Fruit fly (Drosophila melanogaster) whole organism, embryonic: ENCODE data around the gene CG42827.

Experiments used
- ATbp ChIP-seq: fragments of 200-800 bp; sonication (Bioruptor generic); optimal IDR thresholded peaks from 2 replicates; lab custom pipeline; 2017; ENCODE audit warnings: missing biosample characterization, mild to moderate bottlenecking, missing genetic modification characterization, missing genetic modification reagents
- Ada2b ChIP-seq: fragments of 200-800 bp; sonication (Bioruptor generic); IDR thresholded peaks from 2 replicates; pipeline ENCODE4 v1.3.6; 2022; ENCODE audit warnings: missing biosample characterization, missing genetic modification characterization
- Aef1 ChIP-seq: fragments of 200-800 bp; sonication (Bioruptor generic); IDR thresholded peaks from 3 replicates; pipeline ENCODE4 v1.3.6; 2022; ENCODE audit warnings: missing biosample characterization, missing genetic modification characterization
- BtbVII ChIP-seq: fragments of 200-800 bp; sonication (Bioruptor generic); optimal IDR thresholded peaks from 3 replicates; lab custom pipeline; 2017; ENCODE audit warnings: missing biosample characterization, mild to moderate bottlenecking, missing genetic modification characterization
- CG10462 ChIP-seq: fragments of 200-800 bp; sonication (Bioruptor generic); optimal IDR thresholded peaks from 2 replicates; lab custom pipeline; 2016; ENCODE audit warnings: missing biosample characterization, missing genetic modification characterization
- CG10565 ChIP-seq: fragments of 200-800 bp; sonication (Bioruptor generic); optimal IDR thresholded peaks from 3 replicates; lab custom pipeline; 2016; ENCODE audit warnings: missing biosample characterization, mild to moderate bottlenecking, missing genetic modification characterization
- CG11695 ChIP-seq: fragments of 200-800 bp; sonication (Bioruptor generic); IDR thresholded peaks from 3 replicates; pipeline ENCODE4 v1.3.6; 2022; ENCODE audit warnings: missing biosample characterization, missing genetic modification characterization
- CG11723 ChIP-seq: fragments of 200-800 bp; sonication (Bioruptor generic); optimal IDR thresholded peaks from 2 replicates; lab custom pipeline; 2017; ENCODE audit warnings: missing biosample characterization, mild to moderate bottlenecking, missing genetic modification characterization
- CG12391 ChIP-seq: fragments of 200-800 bp; sonication (Bioruptor generic); optimal IDR thresholded peaks from 3 replicates; lab custom pipeline; 2018; ENCODE audit warnings: missing biosample characterization, mild to moderate bottlenecking, missing genetic modification characterization, moderate library complexity
- CG12769 ChIP-seq: fragments of 200-800 bp; sonication (Bioruptor generic); optimal IDR thresholded peaks from 2 replicates; lab custom pipeline; 2019; ENCODE audit warnings: missing biosample characterization, mild to moderate bottlenecking, missing genetic modification characterization, moderate library complexity
- CG13775 ChIP-seq: fragments of 200-800 bp; sonication (Bioruptor generic); optimal IDR thresholded peaks from 3 replicates; lab custom pipeline; 2017; ENCODE audit warnings: missing biosample characterization, mild to moderate bottlenecking, missing genetic modification characterization
- CG14860 ChIP-seq: fragments of 200-800 bp; sonication (Bioruptor generic); IDR thresholded peaks from 3 replicates; pipeline ENCODE4 v1.3.6; 2022; ENCODE audit warnings: missing biosample characterization, missing genetic modification characterization; ENCODE audit not compliant: partially characterized antibody
- CG15479 ChIP-seq: fragments of 200-800 bp; sonication (Bioruptor generic); optimal IDR thresholded peaks from 3 replicates; lab custom pipeline; 2019; ENCODE audit warnings: missing biosample characterization, mild to moderate bottlenecking, missing genetic modification characterization, moderate library complexity
- CG17361 ChIP-seq: fragments of 200-800 bp; sonication (Bioruptor generic); IDR thresholded peaks from 3 replicates; pipeline ENCODE4 v1.3.6; 2022; ENCODE audit warnings: missing biosample characterization, missing genetic modification characterization
- CG17385 ChIP-seq: fragments of 200-800 bp; sonication (Bioruptor generic); optimal IDR thresholded peaks from 3 replicates; lab custom pipeline; 2018; ENCODE audit warnings: missing biosample characterization, mild to moderate bottlenecking, missing genetic modification characterization
- CG1792 ChIP-seq: fragments of 200-800 bp; sonication (Bioruptor generic); optimal IDR thresholded peaks from 2 replicates; lab custom pipeline; 2016; ENCODE audit warnings: missing biosample characterization, missing genetic modification characterization
- CG2129 ChIP-seq: fragments of 200-800 bp; sonication (Bioruptor generic); IDR thresholded peaks from 2 replicates; pipeline ENCODE4 v1.3.6; 2022; ENCODE audit warnings: missing biosample characterization, missing genetic modification characterization; ENCODE audit not compliant: partially characterized antibody
- CG32532 ChIP-seq: fragments of 200-800 bp; sonication (Bioruptor generic); IDR thresholded peaks from 2 replicates; pipeline ENCODE4 v1.3.6; 2022; ENCODE audit warnings: missing biosample characterization, missing genetic modification characterization
- CG33557 ChIP-seq: fragments of 200-800 bp; sonication (Bioruptor generic); optimal IDR thresholded peaks from 2 replicates; lab custom pipeline; 2019; ENCODE audit warnings: missing biosample characterization, mild to moderate bottlenecking, missing genetic modification characterization, moderate library complexity
- CG34224 ChIP-seq: fragments of 200-800 bp; sonication (Bioruptor generic); IDR thresholded peaks from 3 replicates; pipeline ENCODE4 v1.3.6; 2022; ENCODE audit warnings: missing biosample characterization, missing genetic modification characterization; ENCODE audit not compliant: partially characterized antibody
- CG8388 ChIP-seq: fragments of 200-800 bp; sonication (Bioruptor generic); optimal IDR thresholded peaks from 2 replicates; lab custom pipeline; 2019; ENCODE audit warnings: missing biosample characterization, mild to moderate bottlenecking, missing genetic modification characterization, moderate library complexity
- CG8478 ChIP-seq: fragments of >200 bp; optimal IDR thresholded peaks from 2 replicates; lab custom pipeline; 2018
- CG9932 ChIP-seq: fragments of 200-800 bp; sonication (Bioruptor generic); IDR thresholded peaks from 2 replicates; pipeline ENCODE4 v1.3.6; 2022; ENCODE audit warnings: missing biosample characterization, missing genetic modification characterization
- Fer1 ChIP-seq: fragments of 200-800 bp; sonication (Bioruptor generic); optimal IDR thresholded peaks from 2 replicates; lab custom pipeline; 2017; ENCODE audit warnings: missing biosample characterization, mild to moderate bottlenecking, missing genetic modification characterization
- HHEX ChIP-seq: fragments of 200-800 bp; sonication (Bioruptor generic); optimal IDR thresholded peaks from 3 replicates; lab custom pipeline; 2017; ENCODE audit warnings: missing biosample characterization, mild to moderate bottlenecking, missing genetic modification characterization, missing genetic modification reagents
- MBD-R2 ChIP-seq: fragments of 200-800 bp; sonication (Bioruptor generic); IDR thresholded peaks from 2 replicates; pipeline ENCODE4 v1.3.6; 2022; ENCODE audit warnings: missing biosample characterization, missing genetic modification characterization
- PHDP ChIP-seq: fragments of 200-800 bp; sonication (Bioruptor generic); optimal IDR thresholded peaks from 3 replicates; lab custom pipeline; 2018; ENCODE audit warnings: missing biosample characterization, mild to moderate bottlenecking, missing genetic modification characterization, moderate library complexity
- Sin3A ChIP-seq: fragments of >200 bp; optimal IDR thresholded peaks from 2 replicates; lab custom pipeline; 2018
- Sox100B ChIP-seq: fragments of 200-800 bp; sonication (Bioruptor generic); optimal IDR thresholded peaks from 3 replicates; lab custom pipeline; 2018; ENCODE audit warnings: missing biosample characterization, mild to moderate bottlenecking, missing genetic modification characterization
- Tbp ChIP-seq: fragments of >200 bp; optimal IDR thresholded peaks from 2 replicates; lab custom pipeline; 2018; ENCODE audit warnings: missing biosample characterization, missing genetic modification characterization
- ac ChIP-seq: fragments of 200-800 bp; sonication (Bioruptor generic); optimal IDR thresholded peaks from 3 replicates; lab custom pipeline; 2017; ENCODE audit warnings: missing biosample characterization, mild to moderate bottlenecking, missing genetic modification characterization
- amos ChIP-seq: fragments of 200-800 bp; sonication (Bioruptor generic); IDR thresholded peaks from 2 replicates; pipeline ENCODE4 v1.3.6; 2022; ENCODE audit warnings: missing biosample characterization, missing genetic modification characterization; ENCODE audit not compliant: partially characterized antibody
- ash1 ChIP-seq: fragments of 200-800 bp; sonication (Bioruptor generic); optimal IDR thresholded peaks from 2 replicates; lab custom pipeline; 2018; ENCODE audit warnings: missing biosample characterization, mild to moderate bottlenecking, missing genetic modification characterization
- dm ChIP-seq: fragments of 200-800 bp; sonication (Bioruptor generic); optimal IDR thresholded peaks from 3 replicates; lab custom pipeline; 2016; ENCODE audit warnings: missing biosample characterization, missing genetic modification characterization
- esg ChIP-seq: fragments of 200-800 bp; sonication (Bioruptor generic); conservative IDR thresholded peaks from 2 replicates; pipeline ENCODE4 v1.3.6; 2022; ENCODE audit warnings: missing biosample characterization, missing genetic modification characterization
- grn ChIP-seq: fragments of 200-800 bp; sonication (Bioruptor generic); optimal IDR thresholded peaks from 3 replicates; lab custom pipeline; 2017; ENCODE audit warnings: missing biosample characterization, missing genetic modification characterization
- gro ChIP-seq: fragments of 200-800 bp; sonication (Bioruptor generic); optimal IDR thresholded peaks from 2 replicates; lab custom pipeline; 2016; ENCODE audit warnings: missing biosample characterization, missing genetic modification characterization
- ham ChIP-seq: fragments of 200-800 bp; sonication (Bioruptor generic); IDR thresholded peaks from 2 replicates; pipeline ENCODE4 v1.3.6; 2022; ENCODE audit warnings: missing biosample characterization, missing genetic modification characterization
- jing ChIP-seq: fragments of 200-800 bp; sonication (Bioruptor generic); optimal IDR thresholded peaks from 2 replicates; lab custom pipeline; 2018; ENCODE audit warnings: missing biosample characterization, mild to moderate bottlenecking, missing genetic modification characterization
- lbe ChIP-seq: fragments of 200-800 bp; sonication (Bioruptor generic); optimal IDR thresholded peaks from 2 replicates; lab custom pipeline; 2016; ENCODE audit warnings: missing biosample characterization, mild to moderate bottlenecking, missing genetic modification characterization
- mirr ChIP-seq: fragments of 200-800 bp; sonication (Bioruptor generic); optimal IDR thresholded peaks from 3 replicates; lab custom pipeline; 2018; ENCODE audit warnings: missing biosample characterization, mild to moderate bottlenecking, missing genetic modification characterization
- nom ChIP-seq: fragments of 200-800 bp; sonication (Bioruptor generic); optimal IDR thresholded peaks from 2 replicates; lab custom pipeline; 2017; ENCODE audit warnings: missing biosample characterization, missing genetic modification characterization, mild to moderate bottlenecking, moderate library complexity, missing genetic modification reagents
- phol ChIP-seq: fragments of 200-800 bp; sonication (Bioruptor generic); optimal IDR thresholded peaks from 3 replicates; lab custom pipeline; 2018; ENCODE audit warnings: missing biosample characterization, mild to moderate bottlenecking, missing genetic modification characterization, moderate library complexity
- prd ChIP-seq, 3 experiments: fragments of >200 bp in 2 of 3; fragments of 200-800 bp in 1 of 3; sonication (Bioruptor generic) in 1 of 3; optimal IDR thresholded peaks in 2 of 3; IDR thresholded peaks in 1 of 3; 2 replicates in 2 of 3; 3 replicates in 1 of 3; pipeline versions ENCODE4 v1.3.6 to Lab custom; 2017 to 2022; ENCODE audit warnings: missing biosample characterization in 1 of 3, missing genetic modification characterization in 1 of 3
- ro ChIP-seq: fragments of 200-800 bp; sonication (Bioruptor generic); IDR thresholded peaks from 2 replicates; pipeline ENCODE4 v1.3.6; 2022; ENCODE audit warnings: missing biosample characterization, missing genetic modification characterization
- run ChIP-seq: fragments of 200-800 bp; sonication (Bioruptor generic); optimal IDR thresholded peaks from 3 replicates; lab custom pipeline; 2018; ENCODE audit warnings: missing biosample characterization, mild to moderate bottlenecking, missing genetic modification characterization
- tap ChIP-seq: fragments of 200-800 bp; optimal IDR thresholded peaks from 3 replicates; lab custom pipeline; 2019; ENCODE audit warnings: missing biosample characterization, mild to moderate bottlenecking, missing genetic modification characterization, moderate library complexity
- tx ChIP-seq: fragments of 200-800 bp; sonication (Bioruptor generic); optimal IDR thresholded peaks from 2 replicates; lab custom pipeline; 2016; ENCODE audit warnings: missing biosample characterization, missing genetic modification characterization
- vnd ChIP-seq: fragments of 200-800 bp; sonication (Bioruptor generic); IDR thresholded peaks from 3 replicates; pipeline ENCODE4 v1.3.6; 2022; ENCODE audit warnings: missing biosample characterization, missing genetic modification characterization; ENCODE audit not compliant: partially characterized antibody
- vvl ChIP-seq: fragments of 200-800 bp; sonication (Bioruptor generic); IDR thresholded peaks from 2 replicates; pipeline ENCODE4 v1.3.6; 2022; ENCODE audit warnings: missing biosample characterization, missing genetic modification characterization

CG42827 gene

dm6 chr3R:23356920-23357386, 15.8 kb upstream of the CG42827 start (continued):
- TF ChIP-seq CG12769 (tag; lab: Kevin White, UChicago) (no peak), CG10565 (GFP tag; lab: Kevin White, UChicago) (no peak), Tbp (GFP tag; lab: Kevin White, UChicago) (no peak), CG8388 (GFP tag; lab: Kevin White, UChicago) (peak; percentile 83), ham (no peak), CG32532 (peak; percentile 86), ro (GFP tag; lab: Robert Waterston, UW) (peak; percentile 16; the same call in 1 of the 2 replicates), gro (no peak), CG2129 (no peak), HHEX (GFP tag; lab: Kevin White, UChicago) (peak; percentile 71), CG11695 (GFP tag; lab: Robert Waterston, UW) (peak; percentile 88), CG13775 (GFP tag; lab: Kevin White, UChicago) (peak; percentile 82), vnd (GFP tag; lab: Robert Waterston, UW) (no peak), vvl (peak; percentile 91), CG17361 (GFP tag; lab: Robert Waterston, UW) (peak; percentile 80), CG34224 (GFP tag; lab: Robert Waterston, UW) (no peak), CG9932 (GFP tag; lab: Robert Waterston, UW) (peak; percentile 66), ash1 (GFP tag; lab: Kevin White, UChicago) (no peak), CG17385 (peak; percentile 92), ac (GFP tag; lab: Kevin White, UChicago) (no peak), phol (tag; lab: Kevin White, UChicago) (peak; percentile 87), CG1792 (no peak), CG33557 (GFP tag; lab: Kevin White, UChicago) (peak; percentile 74), CG8478 (no peak), CG14860 (no peak), BtbVII (peak; percentile 75), nom (peak; percentile 30), CG10462 (GFP tag; lab: Kevin White, UChicago) (peak; percentile 73), jing (GFP tag; lab: Kevin White, UChicago) (peak; percentile 33), dm (GFP tag; lab: Kevin White, UChicago) (no peak), tx (GFP tag; lab: Kevin White, UChicago) (no peak), CG15479 (no peak), lbe (GFP tag; lab: Kevin White, UChicago) (no peak), Ada2b (GFP tag; lab: Robert Waterston, UW) (peak; percentile 72; the same call in 1 of the 2 replicates), esg (GFP tag; lab: Robert Waterston, UW) (peak; percentile 81), grn (GFP tag; lab: Kevin White, UChicago) (no peak), Fer1 (peak; percentile 71), tap (tag; lab: Kevin White, UChicago) (peak; percentile 9), prd (optimal IDR thresholded peaks at IDR 0.05; lab: Kevin White, UChicago) (no peak), prd (GFP tag; IDR thresholded peaks at IDR 0.05; lab: Robert Waterston, UW) (peak; percentile 75), Aef1 (GFP tag; lab: Robert Waterston, UW) (peak; percentile 59; the same call in 2 of the 3 replicates), Sox100B (GFP tag; lab: Kevin White, UChicago) (peak; percentile 91), CG11723 (GFP tag; lab: Kevin White, UChicago) (peak; percentile 57), run (tag; lab: Kevin White, UChicago) (peak; percentile 82), PHDP (tag; lab: Kevin White, UChicago) (peak; percentile 96), ATbp (GFP tag; lab: Kevin White, UChicago) (peak; percentile 76), CG12391 (peak; percentile 96), Sin3A (lab: Kevin White, UChicago) (no peak), amos (no peak), mirr (GFP tag; lab: Kevin White, UChicago) (no peak), MBD-R2 (GFP tag; lab: Robert Waterston, UW) (no peak)
